Worm (Caenorhabditis elegans) whole organism, mixed stage, embryonic: ENCODE measurements around the gene T04A11.1.

Source experiments
- M03D4.4 ChIP-seq: sonication (generic microtip); optimal IDR thresholded peaks from 2 replicates; lab custom pipeline; 2017; ENCODE audit warnings: mild to moderate bottlenecking, missing genetic modification characterization, missing compliant biosample characterization
- bed-3 ChIP-seq: fragments of 200-800 bp; sonication (Bioruptor generic); optimal IDR thresholded peaks from 3 replicates; lab custom pipeline; 2018; ENCODE audit warnings: mild to moderate bottlenecking, missing genetic modification characterization, moderate library complexity, missing compliant biosample characterization
- blmp-1 ChIP-seq: fragments of 150-350 bp; optimal IDR thresholded peaks from 2 replicates; lab custom pipeline; 2014; ENCODE audit warnings: missing biosample characterization, missing genetic modification characterization
- ceh-39 ChIP-seq: fragments of 150-350 bp; optimal IDR thresholded peaks from 2 replicates; lab custom pipeline; 2014; ENCODE audit warnings: missing biosample characterization, missing genetic modification characterization
- ceh-43 ChIP-seq: fragments of 200-800 bp; sonication (Bioruptor generic); optimal IDR thresholded peaks from 2 replicates; lab custom pipeline; 2018; ENCODE audit warnings: mild to moderate bottlenecking, missing genetic modification characterization, moderate library complexity, missing compliant biosample characterization
- ceh-83 ChIP-seq: fragments of 200-800 bp; sonication (Bioruptor generic); optimal IDR thresholded peaks from 2 replicates; lab custom pipeline; 2018; ENCODE audit warnings: mild to moderate bottlenecking, missing genetic modification characterization, missing compliant biosample characterization
- ces-1 ChIP-seq: fragments of 150-350 bp; optimal IDR thresholded peaks from 2 replicates; lab custom pipeline; 2014; ENCODE audit warnings: missing biosample characterization, missing genetic modification reagents, missing genetic modification characterization
- cnd-1 ChIP-seq: fragments of 200-800 bp; sonication (Bioruptor generic); optimal IDR thresholded peaks from 2 replicates; lab custom pipeline; 2018; ENCODE audit warnings: mild to moderate bottlenecking, missing genetic modification characterization, missing compliant biosample characterization
- drap-1 ChIP-seq: fragments of 200-800 bp; sonication (Bioruptor generic); optimal IDR thresholded peaks from 3 replicates; lab custom pipeline; 2018; ENCODE audit warnings: mild to moderate bottlenecking, missing genetic modification characterization, missing compliant biosample characterization
- elt-3 ChIP-seq: fragments of 150-350 bp; optimal IDR thresholded peaks from 2 replicates; lab custom pipeline; 2014; ENCODE audit warnings: missing biosample characterization, missing genetic modification characterization
- flh-1 ChIP-seq: fragments of 200-800 bp; sonication (Bioruptor generic); optimal IDR thresholded peaks from 2 replicates; lab custom pipeline; 2018; ENCODE audit warnings: mild to moderate bottlenecking, missing genetic modification characterization, moderate library complexity, missing compliant biosample characterization
- ham-2 ChIP-seq: fragments of 200-800 bp; sonication (Bioruptor generic); optimal IDR thresholded peaks from 2 replicates; lab custom pipeline; 2018; ENCODE audit warnings: mild to moderate bottlenecking, missing genetic modification characterization, missing compliant biosample characterization
- lin-13 ChIP-seq: fragments of 150-350 bp; optimal IDR thresholded peaks from 2 replicates; lab custom pipeline; 2014; ENCODE audit warnings: missing biosample characterization, missing genetic modification characterization
- lin-32 ChIP-seq: fragments of 200-800 bp; sonication (Bioruptor generic); optimal IDR thresholded peaks from 2 replicates; lab custom pipeline; 2018; ENCODE audit warnings: mild to moderate bottlenecking, missing genetic modification characterization, missing compliant biosample characterization
- lsy-2 ChIP-seq: fragments of 150-350 bp; optimal IDR thresholded peaks from 2 replicates; lab custom pipeline; 2014; ENCODE audit warnings: missing biosample characterization, missing genetic modification characterization
- mab-5 ChIP-seq: fragments of 150-350 bp; optimal IDR thresholded peaks from 2 replicates; lab custom pipeline; 2014; ENCODE audit warnings: missing biosample characterization, missing genetic modification characterization
- mep-1 ChIP-seq: fragments of 150-350 bp; optimal IDR thresholded peaks from 2 replicates; lab custom pipeline; 2017; ENCODE audit warnings: missing biosample characterization, missing genetic modification reagents, missing genetic modification characterization, inconsistent platforms
- mls-2 ChIP-seq: sonication (generic microtip); optimal IDR thresholded peaks from 2 replicates; lab custom pipeline; 2016; ENCODE audit warnings: mild to moderate bottlenecking, missing genetic modification characterization, moderate library complexity, missing compliant biosample characterization
- nhr-12 ChIP-seq: fragments of 150-350 bp; optimal IDR thresholded peaks from 2 replicates; lab custom pipeline; 2014; ENCODE audit warnings: missing biosample characterization, missing genetic modification characterization
- nhr-2 ChIP-seq: fragments of 150-350 bp; optimal IDR thresholded peaks from 2 replicates; lab custom pipeline; 2014; ENCODE audit warnings: missing biosample characterization, missing genetic modification characterization
- nhr-237 ChIP-seq: fragments of 150-350 bp; optimal IDR thresholded peaks from 2 replicates; lab custom pipeline; 2014; ENCODE audit warnings: missing biosample characterization, missing genetic modification characterization
- nhr-28 ChIP-seq: fragments of 150-350 bp; optimal IDR thresholded peaks from 2 replicates; lab custom pipeline; 2014; ENCODE audit warnings: missing biosample characterization, missing genetic modification characterization
- nhr-76 ChIP-seq: sonication (generic microtip); optimal IDR thresholded peaks from 2 replicates; lab custom pipeline; 2017; ENCODE audit warnings: missing biosample characterization, missing genetic modification characterization
- sem-2 ChIP-seq: fragments of 200-800 bp; sonication (Bioruptor generic); optimal IDR thresholded peaks from 2 replicates; lab custom pipeline; 2018; ENCODE audit warnings: mild to moderate bottlenecking, missing genetic modification characterization, missing compliant biosample characterization
- snpc-4 ChIP-seq: fragments of 150-350 bp; optimal IDR thresholded peaks from 2 replicates; lab custom pipeline; 2014; ENCODE audit warnings: missing biosample characterization, missing genetic modification characterization
- tbx-8 ChIP-seq: fragments of 200-800 bp; sonication (Bioruptor generic); optimal IDR thresholded peaks from 2 replicates; lab custom pipeline; 2018; ENCODE audit warnings: mild to moderate bottlenecking, missing genetic modification characterization, moderate library complexity, missing compliant biosample characterization
- unc-120 ChIP-seq: sonication (generic microtip); optimal IDR thresholded peaks from 2 replicates; lab custom pipeline; 2017; ENCODE audit warnings: missing genetic modification characterization, missing compliant biosample characterization; ENCODE audit not compliant: poor library complexity, severe bottlenecking
- unc-39 ChIP-seq: fragments of 150-350 bp; optimal IDR thresholded peaks from 2 replicates; lab custom pipeline; 2014; ENCODE audit warnings: missing biosample characterization, missing genetic modification characterization
- unc-62 ChIP-seq: fragments of 150-350 bp; optimal IDR thresholded peaks from 2 replicates; lab custom pipeline; 2014; ENCODE audit warnings: missing biosample characterization, missing genetic modification reagents, missing genetic modification characterization
- zip-8 ChIP-seq: fragments of 150-350 bp; optimal IDR thresholded peaks from 2 replicates; lab custom pipeline; 2014; ENCODE audit warnings: missing biosample characterization, missing genetic modification characterization
- ztf-11 ChIP-seq: fragments of 150-350 bp; optimal IDR thresholded peaks from 2 replicates; lab custom pipeline; 2014; ENCODE audit warnings: missing biosample characterization, missing genetic modification characterization

The T04A11.1 gene

ce11 chrIV:12441715-12442114 lies 35.1 kb downstream of the T04A11.1 start, which contains the start of gene C25G4.17:
Gene C25G4.17 (plus strand): TSS chrIV:12442015.
- TF ChIP-seq tbx-8 (GFP tag; lab: Kevin White, UChicago) (no peak), mls-2 (tag; lab: Kevin White, UChicago) (no peak), flh-1 (GFP tag; lab: Kevin White, UChicago) (no peak), ceh-39 (no peak), nhr-12 (tag; lab: Kevin White, UChicago) (no peak), blmp-1 (tag; lab: Kevin White, UChicago) (no peak), lin-13 (tag; lab: Kevin White, UChicago) (no peak), ceh-43 (GFP tag; lab: Kevin White, UChicago) (no peak), mep-1 (tag; lab: Kevin White, UChicago) (no peak), nhr-76 (no peak), ces-1 (GFP tag; lab: Kevin White, UChicago) (no peak), sem-2 (GFP tag; lab: Kevin White, UChicago) (no peak), zip-8 (tag; lab: Kevin White, UChicago) (no peak), unc-62 (GFP tag; lab: Kevin White, UChicago) (no peak), cnd-1 (tag; lab: Kevin White, UChicago) (no peak), snpc-4 (tag; lab: Kevin White, UChicago) (no peak), mab-5 (tag; lab: Kevin White, UChicago) (no peak)

ce11 chrIV:12438359-12438758 lies 38.5 kb downstream of the T04A11.1 start, which contains the start of gene clec-185:
Gene clec-185 (plus strand): TSS chrIV:12438659.
- TF ChIP-seq nhr-2 (tag; lab: Kevin White, UChicago) (no peak), nhr-12 (tag; lab: Kevin White, UChicago) (no peak), cnd-1 (tag; lab: Kevin White, UChicago) (no peak), flh-1 (GFP tag; lab: Kevin White, UChicago) (no peak), nhr-28 (tag; lab: Kevin White, UChicago) (no peak), unc-62 (GFP tag; lab: Kevin White, UChicago) (no peak), nhr-76 (no peak), lin-32 (no peak), zip-8 (tag; lab: Kevin White, UChicago) (no peak), lin-13 (tag; lab: Kevin White, UChicago) (no peak), ceh-83 (GFP tag; lab: Kevin White, UChicago) (no peak), ceh-43 (GFP tag; lab: Kevin White, UChicago) (no peak), mls-2 (tag; lab: Kevin White, UChicago) (no peak)

- TF ChIP-seq mls-2 (tag; lab: Kevin White, UChicago) (no peak), lsy-2 (tag; lab: Kevin White, UChicago) (no peak), unc-39 (tag; lab: Kevin White, UChicago) (no peak), cnd-1 (tag; lab: Kevin White, UChicago) (no peak), nhr-237 (tag; lab: Kevin White, UChicago) (no peak), lin-13 (tag; lab: Kevin White, UChicago) (no peak), flh-1 (GFP tag; lab: Kevin White, UChicago) (no peak), M03D4.4 (no peak), bed-3 (GFP tag; lab: Kevin White, UChicago) (no peak), nhr-2 (tag; lab: Kevin White, UChicago) (no peak), blmp-1 (tag; lab: Kevin White, UChicago) (no peak), ztf-11 (tag; lab: Kevin White, UChicago) (no peak), snpc-4 (tag; lab: Kevin White, UChicago) (no peak), ceh-39 (no peak), ceh-83 (GFP tag; lab: Kevin White, UChicago) (no peak), ham-2 (GFP tag; lab: Kevin White, UChicago) (no peak), unc-62 (GFP tag; lab: Kevin White, UChicago) (no peak)
Measured at ce11 chrIV:12435442-12435841, 41.4 kb downstream of the T04A11.1 start, which contains the start of gene irg-4. Gene irg-4 (plus strand): TSS chrIV:12435833.

ce11 chrIV:12432340-12432739 lies 44.5 kb downstream of the T04A11.1 start, which contains the start of gene clec-184:
Gene clec-184 (plus strand): TSS chrIV:12432640.
- no peak for TF ChIP-seq nhr-2 (tag; lab: Kevin White, UChicago)
- TF ChIP-seq snpc-4 (tag; lab: Kevin White, UChicago), result no peak
- no peak for TF ChIP-seq blmp-1 (tag; lab: Kevin White, UChicago)
- TF ChIP-seq mab-5 (tag; lab: Kevin White, UChicago), result no peak
- no peak for TF ChIP-seq drap-1 (GFP tag; lab: Kevin White, UChicago)
- TF ChIP-seq elt-3 (tag; lab: Kevin White, UChicago), result no peak
- TF ChIP-seq, all 35 proteins: peak for 0

ce11 chrIV:12431755-12432154 lies 45.1 kb downstream of the T04A11.1 start:
- no peak for TF ChIP-seq M03D4.4
- TF ChIP-seq zip-8 (tag; lab: Kevin White, UChicago), result no peak
- no peak for TF ChIP-seq mls-2 (tag; lab: Kevin White, UChicago)
- no peak for TF ChIP-seq unc-62 (GFP tag; lab: Kevin White, UChicago)
- no peak for TF ChIP-seq unc-39 (tag; lab: Kevin White, UChicago)
- no peak for TF ChIP-seq ceh-83 (GFP tag; lab: Kevin White, UChicago)
- no peak for TF ChIP-seq unc-120 (tag; lab: Kevin White, UChicago)
- no peak for TF ChIP-seq nhr-2 (tag; lab: Kevin White, UChicago)
- no peak for TF ChIP-seq cnd-1 (tag; lab: Kevin White, UChicago)
